Worm (Caenorhabditis elegans): Measurements from ENCODE around the gene col-105.

col-105 gene

ce11 chrIV:1381596-1382274 lies 22.7 kb upstream of the col-105 start:
- 0 out of 2 replicates have a peak, but pooled peaks have one; percentile 10 for TF ChIP-seq hmg-1.1 (GFP tag; IDR thresholded peaks at IDR 0.05)
- 0 out of 2 replicates have a peak, but pooled peaks have one; percentile 21 for TF ChIP-seq lin-38 (GFP tag; IDR thresholded peaks at IDR 0.05)
- TF ChIP-seq aha-1 (tag) = no peak

- TF ChIP-seq daf-8 (GFP tag; IDR thresholded peaks at IDR 0.05) (no peak), ZK337.2 (GFP tag; IDR thresholded peaks at IDR 0.05) (no peak), nhr-41 (GFP tag; IDR thresholded peaks at IDR 0.05) (no peak), dmd-9 (GFP tag; IDR thresholded peaks at IDR 0.05) (no peak), sdz-12 (GFP tag; optimal IDR thresholded peaks at IDR 0.05) (no peak), F44E2.7 (GFP tag; IDR thresholded peaks at IDR 0.05) (no peak), lin-39 (tag; optimal IDR thresholded peaks at IDR 0.05) (no peak), T26A8.4 (GFP tag; IDR thresholded peaks at IDR 0.05) (no peak), nhr-237 (tag; optimal IDR thresholded peaks at IDR 0.05) (no peak), lin-1 (GFP tag; IDR thresholded peaks at IDR 0.05) (no peak), mes-2 (tag; optimal IDR thresholded peaks at IDR 0.05; ENCODE audit: poor library complexity, severe bottlenecking) (no peak), nhr-6 (tag; optimal IDR thresholded peaks at IDR 0.05) (no peak)
Measured at ce11 chrIV:1380350-1380749, 21.3 kb upstream of the col-105 start.

ce11 chrIV:1378954-1379353 lies 19.9 kb upstream of the col-105 start:
- TF ChIP-seq tra-1 (GFP tag; IDR thresholded peaks at IDR 0.05) (0 out of 2 replicates have a peak, but pooled peaks have one; percentile 46), nhr-111 (GFP tag; optimal IDR thresholded peaks at IDR 0.05) (no peak), nhr-42 (GFP tag; IDR thresholded peaks at IDR 0.05) (no peak), mdl-1 (tag; optimal IDR thresholded peaks at IDR 0.05) (no peak), nhr-6 (tag; optimal IDR thresholded peaks at IDR 0.05) (no peak), Y48G9A.11 (GFP tag; IDR thresholded peaks at IDR 0.05) (no peak), pqm-1 (tag; optimal IDR thresholded peaks at IDR 0.05) (peak; percentile 99), dve-1 (tag; optimal IDR thresholded peaks at IDR 0.05; ENCODE audit: insufficient read depth) (peak; percentile 73), hmg-1.1 (GFP tag; IDR thresholded peaks at IDR 0.05) (no peak), spr-1 (tag; optimal IDR thresholded peaks at IDR 0.05) (no peak), nhr-25 (tag; optimal IDR thresholded peaks at IDR 0.05; ENCODE audit: borderline replicate concordance, insufficient read depth) (no peak), ceh-82 (tag; optimal IDR thresholded peaks at IDR 0.05) (no peak), daf-19 (GFP tag; conservative IDR thresholded peaks at IDR 0.05) (no peak), lin-15B (tag; optimal IDR thresholded peaks at IDR 0.05) (no peak), rbr-2 (tag; optimal IDR thresholded peaks at IDR 0.05) (no peak), sdz-12 (GFP tag; optimal IDR thresholded peaks at IDR 0.05) (no peak), hlh-11 (tag; optimal IDR thresholded peaks at IDR 0.05) (peak; percentile 84), zip-2 (tag; optimal IDR thresholded peaks at IDR 0.05) (no peak), ceh-20 (GFP tag; IDR thresholded peaks at IDR 0.05) (no peak), mep-1 (tag; optimal IDR thresholded peaks at IDR 0.05) (no peak), zfp-2 (tag; optimal IDR thresholded peaks at IDR 0.05) (no peak), cey-2 (tag; optimal IDR thresholded peaks at IDR 0.05; ENCODE audit: borderline replicate concordance, insufficient read depth) (no peak), zip-11 (GFP tag; IDR thresholded peaks at IDR 0.05) (no peak), nhr-77 (tag; optimal IDR thresholded peaks at IDR 0.05) (peak; percentile 72), ctbp-1 (GFP tag; IDR thresholded peaks at IDR 0.05) (no peak), nhr-28 (tag; optimal IDR thresholded peaks at IDR 0.05) (peak; percentile 91), dpl-1 (GFP tag; optimal IDR thresholded peaks at IDR 0.05) (no peak), egl-27 (tag; optimal IDR thresholded peaks at IDR 0.05) (no peak), nhr-41 (GFP tag; IDR thresholded peaks at IDR 0.05) (peak; percentile 100), unc-62 (GFP tag; optimal IDR thresholded peaks at IDR 0.05 in 1 of 2) (peak in 1 of 2 experiments; percentile 94), unc-62 (tag; optimal IDR thresholded peaks at IDR 0.05) (no peak), aha-1 (tag) (no peak), nhr-76 (tag; optimal IDR thresholded peaks at IDR 0.05) (no peak), gei-8 (GFP tag; optimal IDR thresholded peaks at IDR 0.05) (no peak), dmd-6 (GFP tag; IDR thresholded peaks at IDR 0.05) (peak; percentile 86), mes-2 (tag; optimal IDR thresholded peaks at IDR 0.05; ENCODE audit: poor library complexity, severe bottlenecking) (no peak), spr-3 (GFP tag; optimal IDR thresholded peaks at IDR 0.05) (no peak), lin-1 (GFP tag; IDR thresholded peaks at IDR 0.05) (peak; percentile 67), lir-3 (tag; optimal IDR thresholded peaks at IDR 0.05) (no peak)
